Worm (Caenorhabditis elegans) whole organism, L4/young adult: ENCODE results near the gene srz-83.

Source experiments
- W03F9.2 ChIP-seq: fragments of 150-350 bp; optimal IDR thresholded peaks from 2 replicates; lab custom pipeline; 2014; ENCODE audit warnings: missing biosample characterization, missing genetic modification characterization
- dao-5 ChIP-seq: sonication (generic microtip); optimal IDR thresholded peaks from 2 replicates; lab custom pipeline; 2016; ENCODE audit warnings: missing genotype, missing genetic modification characterization, moderate library complexity, missing compliant biosample characterization
- him-1 ChIP-seq: sonication (generic microtip); optimal IDR thresholded peaks from 2 replicates; lab custom pipeline; 2016; ENCODE audit warnings: missing genotype, missing genetic modification reagents, missing genetic modification characterization, missing compliant biosample characterization

The srz-83 gene

DNA sequence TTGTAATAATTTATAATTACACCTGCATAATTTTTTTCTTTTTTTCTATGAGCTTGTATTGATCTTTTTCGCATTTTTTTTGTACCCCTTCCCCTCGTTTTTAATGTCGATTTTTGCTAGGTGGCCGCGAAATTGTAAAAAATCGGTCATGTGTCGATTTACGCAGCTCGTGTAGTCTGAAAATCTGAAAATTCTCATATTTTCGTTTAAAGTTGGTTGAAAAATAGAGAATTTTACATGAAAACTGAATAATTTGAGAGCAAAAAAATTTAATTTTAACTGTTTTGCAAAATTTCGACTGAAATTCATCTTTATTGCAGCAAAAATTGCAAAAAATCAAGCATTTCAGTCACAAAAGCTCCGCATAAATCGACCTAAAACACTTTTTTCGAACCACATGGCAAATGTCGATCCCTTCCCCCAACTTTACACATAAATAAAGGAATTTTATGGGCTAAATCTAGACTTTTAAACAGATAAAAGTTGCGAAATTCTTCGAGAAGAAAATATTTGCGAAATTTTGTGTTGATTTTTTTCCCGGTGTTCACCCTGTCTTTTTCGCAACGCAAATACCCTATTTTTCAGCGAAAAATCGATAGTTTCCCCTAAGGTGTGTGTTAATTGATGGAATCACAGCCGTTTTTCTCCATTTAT, 22.0 kb downstream of the srz-83 start:
- TF ChIP-seq W03F9.2 (tag; lab: Kevin White, UChicago), result no peak
- TF ChIP-seq dao-5 (tag; lab: Kevin White, UChicago), result no peak
- TF ChIP-seq him-1 (tag; lab: Kevin White, UChicago), result no peak

- no peak for TF ChIP-seq W03F9.2 (tag; lab: Kevin White, UChicago)
- no peak for TF ChIP-seq him-1 (tag; lab: Kevin White, UChicago)
- no peak for TF ChIP-seq dao-5 (tag; lab: Kevin White, UChicago)
Observed at ce11 chrIV:3526831-3527404, 22.7 kb downstream of the srz-83 start, which contains the start of gene M57.2. Gene M57.2 (plus strand): TSS chrIV:3527354.

DNA sequence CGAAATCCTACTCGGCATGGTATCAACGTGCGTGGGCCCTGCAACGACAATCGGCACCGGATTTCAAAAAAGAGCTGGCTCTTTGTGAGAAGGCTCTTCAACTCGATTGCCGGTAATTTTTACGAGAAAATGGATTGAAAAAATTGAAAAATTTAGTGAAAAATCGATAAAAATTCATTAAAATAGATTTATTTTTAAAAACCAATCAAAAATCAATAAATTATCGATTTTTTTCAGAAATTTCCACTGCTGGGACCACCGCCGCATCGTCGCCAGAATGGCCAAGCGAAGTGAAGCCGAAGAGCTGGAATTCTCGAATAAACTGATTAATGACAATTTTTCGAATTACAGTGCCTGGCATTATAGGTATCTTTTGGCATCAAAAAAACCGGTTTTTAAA, 23.6 kb downstream of the srz-83 start:
- TF ChIP-seq W03F9.2 (tag; lab: Kevin White, UChicago) (no peak), dao-5 (tag; lab: Kevin White, UChicago) (no peak)

DNA sequence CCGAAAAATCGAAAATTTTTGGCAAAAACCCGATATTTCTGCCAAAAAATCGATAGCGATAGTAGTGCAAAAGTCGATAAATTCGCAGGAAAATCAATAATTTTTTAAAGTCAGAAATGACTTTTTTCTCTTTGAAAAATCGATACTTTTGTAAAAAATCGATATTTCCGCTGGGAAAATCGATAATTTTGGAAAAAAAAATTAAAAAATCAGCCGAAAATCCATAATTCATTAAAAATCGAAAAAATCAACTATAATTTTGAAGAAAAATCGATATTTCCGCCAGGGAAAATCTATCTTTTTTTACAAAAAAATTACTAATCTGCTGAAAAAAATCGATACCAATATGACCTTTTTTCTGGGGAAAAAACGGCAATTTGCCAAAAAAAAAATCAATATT, 27.3 kb downstream of the srz-83 start:
- TF ChIP-seq dao-5 (tag; lab: Kevin White, UChicago) (no peak), W03F9.2 (tag; lab: Kevin White, UChicago) (no peak), him-1 (tag; lab: Kevin White, UChicago) (no peak)

DNA sequence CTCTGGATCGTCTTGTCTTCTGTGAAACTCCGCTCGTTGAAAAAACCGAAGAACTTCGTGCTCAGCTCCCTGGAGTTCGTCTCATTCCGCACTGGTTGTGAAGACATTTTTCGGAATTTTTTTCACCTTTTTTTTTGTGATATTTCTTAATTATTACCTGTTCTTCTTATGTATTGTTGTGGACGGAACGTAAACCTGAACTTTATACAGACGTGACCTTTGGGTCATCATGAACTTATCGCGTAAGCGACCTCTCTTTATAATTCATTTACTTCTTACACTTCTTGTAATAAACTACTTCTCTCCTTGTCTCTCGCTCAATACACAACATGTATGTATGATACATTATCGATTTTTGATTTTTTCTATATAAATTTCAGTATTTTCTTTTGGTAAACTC, 27.9 kb downstream of the srz-83 start, which contains the start of gene M57.1:
TSS of gene M57.1 (plus strand) at position 301 of the 400 bp plus-strand sequence.
- TF ChIP-seq W03F9.2 (tag; lab: Kevin White, UChicago), result no peak
- TF ChIP-seq him-1 (tag; lab: Kevin White, UChicago), result no peak
- TF ChIP-seq dao-5 (tag; lab: Kevin White, UChicago), result no peak

DNA sequence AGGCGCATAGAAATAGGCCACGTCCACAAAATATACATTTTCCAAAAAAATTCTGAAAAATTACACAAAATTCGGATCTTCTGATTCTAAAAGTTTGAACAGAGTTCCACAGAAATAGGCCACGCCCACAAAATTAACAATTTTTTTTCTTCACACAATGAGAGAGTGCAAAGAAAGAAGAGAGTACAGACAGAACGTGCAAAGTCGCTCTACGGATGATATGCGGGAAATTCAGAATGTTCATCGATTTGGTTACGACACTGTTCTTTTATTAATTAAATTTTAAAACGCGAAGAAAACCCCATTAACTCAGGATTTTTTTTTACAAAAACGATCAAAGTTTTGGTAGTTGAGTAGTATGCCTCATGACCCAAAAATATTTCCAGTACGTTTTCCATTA, 28.7 kb downstream of the srz-83 start:
- no peak for TF ChIP-seq him-1 (tag; lab: Kevin White, UChicago)
- no peak for TF ChIP-seq dao-5 (tag; lab: Kevin White, UChicago)
- no peak for TF ChIP-seq W03F9.2 (tag; lab: Kevin White, UChicago)

ce11 chrIV:3539253-3539652, 35.0 kb downstream of the srz-83 start:
- TF ChIP-seq W03F9.2 (tag; lab: Kevin White, UChicago) (no peak), him-1 (tag; lab: Kevin White, UChicago) (no peak), dao-5 (tag; lab: Kevin White, UChicago) (no peak)

- no peak for TF ChIP-seq him-1 (tag; lab: Kevin White, UChicago)
- no peak for TF ChIP-seq dao-5 (tag; lab: Kevin White, UChicago)
- no peak for TF ChIP-seq W03F9.2 (tag; lab: Kevin White, UChicago)
Observed at ce11 chrIV:3539872-3540271, 35.6 kb downstream of the srz-83 start, which contains the start of gene B0212.3. Gene B0212.3 (plus strand): TSS chrIV:3540172.

DNA sequence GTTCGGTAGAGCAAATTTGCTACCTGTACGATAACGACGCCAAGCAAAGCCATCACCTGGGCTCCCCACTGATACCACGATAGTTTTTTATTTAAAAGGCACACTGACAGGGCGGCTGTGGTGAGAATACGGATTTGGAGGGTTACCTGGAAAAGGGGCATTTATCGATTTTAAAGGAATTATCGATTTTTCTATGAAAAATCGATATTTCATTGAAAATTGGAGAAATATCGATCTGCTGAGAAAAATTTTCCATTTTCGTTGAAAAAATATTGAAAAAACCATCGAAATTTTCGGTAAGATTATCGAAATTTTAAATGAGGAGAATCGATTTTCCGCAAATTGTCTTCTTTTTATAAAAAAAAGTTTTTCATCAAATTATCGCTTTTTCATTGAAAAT, 40.8 kb downstream of the srz-83 start:
- TF ChIP-seq W03F9.2 (tag; lab: Kevin White, UChicago) (no peak), him-1 (tag; lab: Kevin White, UChicago) (no peak), dao-5 (tag; lab: Kevin White, UChicago) (no peak)

ce11 chrIV:3547500-3547899, 43.3 kb downstream of the srz-83 start, which contains the start of gene nstp-6:
Gene nstp-6 (minus strand): TSS chrIV:3547600.
- no peak for TF ChIP-seq him-1 (tag; lab: Kevin White, UChicago)
- no peak for TF ChIP-seq W03F9.2 (tag; lab: Kevin White, UChicago)
- TF ChIP-seq dao-5 (tag; lab: Kevin White, UChicago), result no peak

- TF ChIP-seq W03F9.2 (tag; lab: Kevin White, UChicago) (no peak), dao-5 (tag; lab: Kevin White, UChicago) (no peak), him-1 (tag; lab: Kevin White, UChicago) (no peak)
Observed at ce11 chrIV:3548315-3548714, 44.1 kb downstream of the srz-83 start.

- no peak for TF ChIP-seq dao-5 (tag; lab: Kevin White, UChicago)
- TF ChIP-seq him-1 (tag; lab: Kevin White, UChicago), result peak; percentile 31
- no peak for TF ChIP-seq W03F9.2 (tag; lab: Kevin White, UChicago)
Observed at ce11 chrIV:3551777-3552462, 47.7 kb downstream of the srz-83 start.

DNA sequence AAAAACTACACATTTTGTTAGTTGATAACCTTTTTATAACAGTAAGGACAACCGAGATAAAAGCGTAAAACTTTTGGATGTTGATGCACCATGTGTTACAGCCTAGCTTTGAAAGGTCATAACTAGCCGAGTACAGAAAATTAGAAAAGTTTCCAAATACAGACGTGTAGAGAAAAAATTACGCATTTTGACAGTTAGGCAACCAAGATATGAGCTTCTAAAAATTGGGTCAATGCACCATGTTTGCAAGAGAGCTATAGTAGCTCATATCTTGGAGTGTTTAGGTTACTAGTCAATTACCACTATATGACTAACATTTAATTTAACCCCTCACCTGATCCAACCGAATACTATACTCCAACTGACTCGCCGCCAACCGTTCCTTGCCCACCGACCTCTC, 48.7 kb downstream of the srz-83 start:
- TF ChIP-seq dao-5 (tag; lab: Kevin White, UChicago) (no peak), W03F9.2 (tag; lab: Kevin White, UChicago) (no peak), him-1 (tag; lab: Kevin White, UChicago) (no peak)
